Worm (Caenorhabditis elegans): ENCODE results near the gene sri-50.

DNA sequence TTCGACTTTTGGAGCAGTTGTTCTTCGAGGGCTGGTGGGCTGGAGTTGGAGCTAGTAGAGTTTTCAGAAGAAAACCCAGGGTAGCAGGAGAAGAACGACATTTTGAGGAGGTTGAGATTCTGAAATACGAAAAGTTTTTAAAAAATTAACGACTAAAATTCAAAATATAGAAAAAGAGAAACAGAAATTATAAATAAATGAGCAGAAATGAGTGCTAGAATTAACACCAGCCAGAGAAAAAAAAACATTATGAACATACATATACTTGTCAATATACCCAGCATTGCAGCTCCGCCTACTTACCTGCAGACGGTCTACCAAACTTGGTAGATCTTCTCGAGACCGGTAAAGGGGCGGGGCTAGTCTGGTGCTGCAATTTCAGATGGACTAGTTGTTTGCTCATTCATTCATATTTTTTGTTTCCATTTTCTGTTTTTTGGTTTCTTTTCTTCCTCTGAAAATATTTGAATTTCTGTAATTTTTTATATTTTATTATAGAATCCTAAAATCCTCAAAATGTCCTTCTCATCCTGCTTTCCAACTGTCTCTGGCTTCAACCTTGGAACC is 3.0 kb downstream of the sri-50 start, which contains the start of the genes ZC239.20 and ZC239.21:
- no peak for TF ChIP-seq unc-120 (tag; optimal IDR thresholded peaks at IDR 0.05; ENCODE audit: poor library complexity, severe bottlenecking)
- TF ChIP-seq unc-62 (GFP tag; optimal IDR thresholded peaks at IDR 0.05), result no peak
- TF ChIP-seq zip-8 (tag; optimal IDR thresholded peaks at IDR 0.05), result no peak
- no peak for TF ChIP-seq lin-13 (tag; optimal IDR thresholded peaks at IDR 0.05)
- no peak for TF ChIP-seq nhr-28 (tag; optimal IDR thresholded peaks at IDR 0.05)
- no peak for TF ChIP-seq mls-2 (tag; optimal IDR thresholded peaks at IDR 0.05)

Data from whole organism, mixed stage, embryonic.